Fruit fly (Drosophila melanogaster): Measurements from ENCODE around the gene CG8036.

CG8036 gene

dm6 chr3R:8667568-8667967 is at the start of gene CG8036:
Gene CG8036, plus strand, starts transcription at chr3R:8667868.
- TF ChIP-seq CG11294 (GFP tag; IDR thresholded peaks at IDR 0.05) = no peak
- no peak for TF ChIP-seq CG3919 (GFP tag; optimal IDR thresholded peaks at IDR 0.05)
- TF ChIP-seq Gug (GFP tag; IDR thresholded peaks at IDR 0.05) = no peak
- no peak for TF ChIP-seq CG32006 (GFP tag; optimal IDR thresholded peaks at IDR 0.05)
- no peak for TF ChIP-seq CG7368 (GFP tag; optimal IDR thresholded peaks at IDR 0.05)
- TF ChIP-seq CG8632 (GFP tag; optimal IDR thresholded peaks at IDR 0.05) = no peak
- no peak for TF ChIP-seq CG6276 (GFP tag; optimal IDR thresholded peaks at IDR 0.05)
- TF ChIP-seq pdm3 (GFP tag; optimal IDR thresholded peaks at IDR 0.05) = no peak
- TF ChIP-seq OdsH (GFP tag; optimal IDR thresholded peaks at IDR 0.05) = no peak
- TF ChIP-seq CG6163 (GFP tag; IDR thresholded peaks at IDR 0.05) = no peak
- TF ChIP-seq CG15336 (GFP tag; IDR thresholded peaks at IDR 0.05) = no peak
- no peak for TF ChIP-seq fkh (GFP tag; optimal IDR thresholded peaks at IDR 0.05)
- no peak for TF ChIP-seq CG3032 (tag; optimal IDR thresholded peaks at IDR 0.05)
- no peak for TF ChIP-seq Hr38 (GFP tag; optimal IDR thresholded peaks at IDR 0.05)
- TF ChIP-seq Sox102F (GFP tag; optimal IDR thresholded peaks at IDR 0.05) = no peak
- TF ChIP-seq fd85E (GFP tag; optimal IDR thresholded peaks at IDR 0.05) = no peak
- no peak for TF ChIP-seq achi (GFP tag; optimal IDR thresholded peaks at IDR 0.05)

- no peak for TF ChIP-seq Sox15 (GFP tag; optimal IDR thresholded peaks at IDR 0.05)
- peak; percentile 5 for TF ChIP-seq Eip78C (GFP tag)
Measured at dm6 chr3R:8619089-8619488, 48.6 kb upstream of the CG8036 start.

dm6 chr3R:8620737-8621136 is 46.9 kb upstream of the CG8036 start:
- TF ChIP-seq Lpt (GFP tag; optimal IDR thresholded peaks at IDR 0.05) (no peak), dsx (GFP tag; optimal IDR thresholded peaks at IDR 0.05; ENCODE audit: poor library complexity, severe bottlenecking) (no peak), CG8632 (GFP tag; optimal IDR thresholded peaks at IDR 0.05) (no peak), CG10669 (GFP tag; optimal IDR thresholded peaks at IDR 0.05) (no peak)

dm6 chr3R:8635778-8636177 is 31.9 kb upstream of the CG8036 start, which contains the start of gene Or85e:
Gene Or85e, minus strand, starts transcription at chr3R:8635878.
- TF ChIP-seq Hr4 (GFP tag; optimal IDR thresholded peaks at IDR 0.05) (no peak), CG11902 (GFP tag; optimal IDR thresholded peaks at IDR 0.05) (no peak), CG7368 (GFP tag; optimal IDR thresholded peaks at IDR 0.05) (no peak), svp (GFP tag) (no peak), dsx (GFP tag; optimal IDR thresholded peaks at IDR 0.05; ENCODE audit: poor library complexity, severe bottlenecking) (no peak), CG16779 (tag; optimal IDR thresholded peaks at IDR 0.05) (no peak), Gug (GFP tag; IDR thresholded peaks at IDR 0.05) (no peak), CG11762 (GFP tag; optimal IDR thresholded peaks at IDR 0.05; ENCODE audit: insufficient read depth) (no peak), CG10669 (GFP tag; optimal IDR thresholded peaks at IDR 0.05) (no peak), CG6163 (GFP tag; IDR thresholded peaks at IDR 0.05) (no peak), CG8119 (GFP tag; IDR thresholded peaks at IDR 0.05) (no peak), CG6792 (GFP tag; optimal IDR thresholded peaks at IDR 0.05) (no peak), CG8319 (GFP tag; optimal IDR thresholded peaks at IDR 0.05) (no peak), CG3919 (GFP tag; optimal IDR thresholded peaks at IDR 0.05) (no peak), lz (GFP tag; optimal IDR thresholded peaks at IDR 0.05) (no peak), CG1621 (tag; optimal IDR thresholded peaks at IDR 0.05) (no peak), CG9139 (GFP tag; optimal IDR thresholded peaks at IDR 0.05) (no peak), Sox15 (GFP tag; optimal IDR thresholded peaks at IDR 0.05) (no peak)

- peak; percentile 12 for TF ChIP-seq CG32006 (GFP tag; optimal IDR thresholded peaks at IDR 0.05)
- TF ChIP-seq CG11902 (GFP tag; optimal IDR thresholded peaks at IDR 0.05) = no peak
- peak; percentile 67 for TF ChIP-seq svp (GFP tag)
Measured at dm6 chr3R:8638629-8639028, 29.0 kb upstream of the CG8036 start.
